Fruit fly (Drosophila melanogaster) whole organism, embryonic: ENCODE data around the gene dsx.

Source experiments
- CG10147 ChIP-seq: fragments of 200-800 bp; sonication (Bioruptor generic); optimal IDR thresholded peaks from 2 replicates; lab custom pipeline; 2019; ENCODE audit warnings: missing biosample characterization, mild to moderate bottlenecking, missing genetic modification characterization, moderate library complexity
- CG17385 ChIP-seq: fragments of 200-800 bp; sonication (Bioruptor generic); optimal IDR thresholded peaks from 3 replicates; lab custom pipeline; 2018; ENCODE audit warnings: missing biosample characterization, mild to moderate bottlenecking, missing genetic modification characterization
- CG5953 ChIP-seq: fragments of 200-800 bp; sonication (Bioruptor generic); IDR thresholded peaks from 2 replicates; pipeline ENCODE4 v1.3.6; 2022; ENCODE audit warnings: missing biosample characterization, missing genetic modification characterization
- Dek ChIP-seq: fragments of 200-800 bp; sonication (Bioruptor generic); optimal IDR thresholded peaks from 3 replicates; lab custom pipeline; 2019; ENCODE audit warnings: missing biosample characterization, mild to moderate bottlenecking, missing genetic modification characterization, moderate library complexity
- Oaz ChIP-seq: fragments of 200-800 bp; sonication (Bioruptor generic); IDR thresholded peaks from 2 replicates; pipeline ENCODE4 v1.3.6; 2022; ENCODE audit warnings: missing biosample characterization, missing genetic modification characterization
- gsb ChIP-seq: fragments of 200-800 bp; sonication (Bioruptor generic); IDR thresholded peaks from 2 replicates; pipeline ENCODE4 v1.3.6; 2022; ENCODE audit warnings: missing biosample characterization, missing genetic modification characterization

DNA sequence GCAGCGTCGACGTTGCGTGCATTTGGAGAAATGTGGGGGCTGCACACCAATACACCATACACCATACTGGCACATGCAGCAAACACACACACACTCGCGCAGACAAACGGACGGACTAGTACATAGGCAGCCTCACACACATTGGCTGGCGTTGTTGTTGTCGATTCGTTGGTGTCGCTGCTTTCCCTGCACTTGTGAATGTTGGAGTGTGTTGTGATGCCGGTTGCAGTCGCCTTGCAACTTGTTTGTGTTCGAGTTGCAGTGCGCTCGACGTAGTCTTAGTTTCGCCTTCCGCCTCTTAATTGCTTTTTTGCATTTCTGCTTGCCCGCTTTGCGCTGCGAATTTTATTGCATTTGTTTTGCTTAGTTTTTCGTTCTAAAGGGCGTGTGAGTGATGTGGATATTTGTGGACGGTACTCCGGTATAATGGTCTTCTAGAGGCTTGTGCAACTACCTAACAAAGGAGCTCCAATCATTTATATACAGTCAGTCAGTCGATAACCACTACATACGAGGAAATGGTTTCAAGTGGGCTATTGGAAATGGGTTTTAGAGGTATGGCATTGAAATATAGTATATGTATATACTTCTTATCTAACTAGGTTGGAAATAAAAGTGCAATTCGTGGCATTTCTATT, 3.6 kb downstream of the dsx start:
- no peak for TF ChIP-seq Dek (tag; lab: Kevin White, UChicago)
- no peak for TF ChIP-seq CG10147
- TF ChIP-seq gsb = no peak
- no peak for TF ChIP-seq Oaz (GFP tag; lab: Robert Waterston, UW)
- no peak for TF ChIP-seq CG5953 (GFP tag; lab: Robert Waterston, UW)
- TF ChIP-seq CG17385 (GFP tag; lab: Kevin White, UChicago) = no peak
